Worm (Caenorhabditis elegans): ENCODE data around the gene sir-2.2.

sir-2.2 gene

ce11 chrX:13322886-13323285 is 5.0 kb upstream of the sir-2.2 start, which contains the start of gene F46G10.2:
Gene F46G10.2, plus strand, starts transcription at chrX:13322963.
- TF ChIP-seq unc-3 (GFP tag; conservative IDR thresholded peaks at IDR 0.05) (no peak), unc-3 (tag; optimal IDR thresholded peaks at IDR 0.05) (no peak), ets-4 (tag; optimal IDR thresholded peaks at IDR 0.05) (no peak), tbx-7 (tag; optimal IDR thresholded peaks at IDR 0.05) (no peak), F13H6.1 (tag; optimal IDR thresholded peaks at IDR 0.05) (no peak), pqm-1 (tag; optimal IDR thresholded peaks at IDR 0.05) (no peak), ceh-19 (GFP tag; optimal IDR thresholded peaks at IDR 0.05) (no peak), fkh-6 (tag; optimal IDR thresholded peaks at IDR 0.05) (no peak)

- TF ChIP-seq sox-4 (tag; optimal IDR thresholded peaks at IDR 0.05) (no peak), rnt-1 (tag; optimal IDR thresholded peaks at IDR 0.05) (no peak), zip-5 (tag; optimal IDR thresholded peaks at IDR 0.05) (no peak), pax-1 (tag; optimal IDR thresholded peaks at IDR 0.05) (no peak), eyg-1 (tag; optimal IDR thresholded peaks at IDR 0.05) (no peak), sdc-2 (tag; optimal IDR thresholded peaks at IDR 0.05) (no peak), ceh-24 (tag; optimal IDR thresholded peaks at IDR 0.05) (no peak), ets-4 (tag; optimal IDR thresholded peaks at IDR 0.05) (no peak), ceh-9 (tag; optimal IDR thresholded peaks at IDR 0.05) (no peak), dve-1 (tag; optimal IDR thresholded peaks at IDR 0.05) (no peak)
Observed at ce11 chrX:13323697-13324096, 4.2 kb upstream of the sir-2.2 start.

DNA sequence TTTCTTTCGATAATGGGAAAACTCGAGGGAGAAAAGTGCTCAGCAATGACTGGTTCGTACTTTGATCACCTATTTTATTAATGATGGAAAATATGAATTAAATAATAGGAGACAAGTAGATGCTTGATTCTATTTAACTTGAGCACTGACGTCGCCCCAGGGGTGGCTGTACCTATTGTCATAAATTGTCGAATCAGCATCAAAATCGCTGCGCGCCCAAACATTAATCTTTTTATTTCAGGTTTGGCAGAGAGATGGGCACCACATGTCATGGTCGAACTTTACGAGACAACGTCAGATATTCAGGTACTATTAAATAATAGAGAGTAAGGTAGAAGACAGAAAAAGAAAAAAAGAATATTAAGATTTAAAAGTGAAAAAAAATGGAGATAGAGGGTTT is 3.5 kb upstream of the sir-2.2 start:
- TF ChIP-seq gmeb-2 (tag; optimal IDR thresholded peaks at IDR 0.05): no peak
- no peak for TF ChIP-seq hlh-15 (tag; optimal IDR thresholded peaks at IDR 0.05)
- TF ChIP-seq eyg-1 (tag; optimal IDR thresholded peaks at IDR 0.05): no peak
- TF ChIP-seq pag-3 (tag; optimal IDR thresholded peaks at IDR 0.05; ENCODE audit: borderline replicate concordance): no peak

- TF ChIP-seq pha-2 (tag; optimal IDR thresholded peaks at IDR 0.05): no peak
- no peak for TF ChIP-seq ttx-3 (tag; optimal IDR thresholded peaks at IDR 0.05)
- TF ChIP-seq che-1 (tag; optimal IDR thresholded peaks at IDR 0.05): no peak
- TF ChIP-seq fkh-6 (tag; optimal IDR thresholded peaks at IDR 0.05): no peak
- no peak for TF ChIP-seq ceh-19 (GFP tag; optimal IDR thresholded peaks at IDR 0.05)
- TF ChIP-seq tbx-2 (tag; optimal IDR thresholded peaks at IDR 0.05): no peak
- TF ChIP-seq ceh-9 (tag; optimal IDR thresholded peaks at IDR 0.05): no peak
- TF ChIP-seq sdc-2 (tag; optimal IDR thresholded peaks at IDR 0.05): no peak
- no peak for TF ChIP-seq npax-4 (tag; optimal IDR thresholded peaks at IDR 0.05)
- no peak for TF ChIP-seq Y22D7AL.16 (tag; optimal IDR thresholded peaks at IDR 0.05)
- TF ChIP-seq hlh-13 (GFP tag; optimal IDR thresholded peaks at IDR 0.05): no peak
- no peak for TF ChIP-seq ceh-14 (tag; optimal IDR thresholded peaks at IDR 0.05)
Observed at ce11 chrX:13325039-13325438, 2.8 kb upstream of the sir-2.2 start.

DNA sequence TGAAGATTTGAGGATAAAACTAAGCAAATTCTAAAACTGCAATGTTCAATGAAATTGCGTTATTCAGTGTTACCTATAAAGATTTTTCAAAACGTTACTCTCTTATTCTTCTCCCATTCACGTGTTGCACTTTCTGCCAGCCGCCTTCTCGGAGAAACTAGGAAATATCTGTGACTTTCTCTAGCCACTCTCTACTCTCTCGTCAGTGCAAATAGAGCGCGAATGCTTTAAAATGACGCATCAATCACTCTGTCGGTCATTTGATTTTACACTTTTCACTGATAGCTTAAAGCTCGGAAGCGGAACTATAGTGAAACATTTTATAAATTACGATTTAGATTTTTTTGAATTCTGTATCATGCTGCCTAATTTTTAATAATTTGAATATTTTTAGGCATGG is 1.0 kb downstream of the sir-2.2 start:
- TF ChIP-seq mec-3 (tag; optimal IDR thresholded peaks at IDR 0.05; ENCODE audit: borderline replicate concordance): no peak
- TF ChIP-seq ceh-45 (GFP tag; IDR thresholded peaks at IDR 0.05): no peak
- TF ChIP-seq C38D4.7 (GFP tag; optimal IDR thresholded peaks at IDR 0.05): no peak
- TF ChIP-seq pha-2 (tag; optimal IDR thresholded peaks at IDR 0.05): no peak
- peak; percentile 27 for TF ChIP-seq ceh-31 (tag; optimal IDR thresholded peaks at IDR 0.05)
- TF ChIP-seq rnt-1 (tag; optimal IDR thresholded peaks at IDR 0.05): peak; percentile 23
- TF ChIP-seq nhr-232 (tag; optimal IDR thresholded peaks at IDR 0.05): no peak
- no peak for TF ChIP-seq pha-4 (tag; optimal IDR thresholded peaks at IDR 0.05)
- TF ChIP-seq pag-3 (tag; optimal IDR thresholded peaks at IDR 0.05; ENCODE audit: borderline replicate concordance): no peak
- no peak for TF ChIP-seq tbx-7 (tag; optimal IDR thresholded peaks at IDR 0.05)
- no peak for TF ChIP-seq K02D7.2 (tag; optimal IDR thresholded peaks at IDR 0.05)
- peak; percentile 63 for TF ChIP-seq ceh-18 (tag; optimal IDR thresholded peaks at IDR 0.05)
- peak; percentile 57 for TF ChIP-seq hlh-30 (tag; optimal IDR thresholded peaks at IDR 0.05; ENCODE audit: insufficient read depth)
- TF ChIP-seq T23F11.4 (GFP tag; optimal IDR thresholded peaks at IDR 0.05): no peak
- TF ChIP-seq ahr-1 (tag; optimal IDR thresholded peaks at IDR 0.05): no peak
- TF ChIP-seq elt-4 (tag; optimal IDR thresholded peaks at IDR 0.05): no peak
- TF ChIP-seq ceh-22 (tag; optimal IDR thresholded peaks at IDR 0.05): no peak
- no peak for TF ChIP-seq madf-2 (tag; optimal IDR thresholded peaks at IDR 0.05)
- TF ChIP-seq pros-1 (tag; optimal IDR thresholded peaks at IDR 0.05): no peak
- TF ChIP-seq ttx-3 (tag; optimal IDR thresholded peaks at IDR 0.05): no peak
- no peak for TF ChIP-seq ets-4 (tag; optimal IDR thresholded peaks at IDR 0.05)
- TF ChIP-seq ceh-34 (tag; optimal IDR thresholded peaks at IDR 0.05): no peak
- peak; percentile 36 for TF ChIP-seq nfya-1 (tag; optimal IDR thresholded peaks at IDR 0.05)
- no peak for TF ChIP-seq sox-4 (tag; optimal IDR thresholded peaks at IDR 0.05)
- no peak for TF ChIP-seq unc-3 (GFP tag; conservative IDR thresholded peaks at IDR 0.05)
- TF ChIP-seq unc-3 (tag; optimal IDR thresholded peaks at IDR 0.05): no peak
